Fruit fly (Drosophila melanogaster) whole organism, wandering third instar larva: ENCODE measurements around the gene Pglym78.

ENCODE experiments used
- N ChIP-seq: fragments of >200 bp; optimal IDR thresholded peaks from 2 replicates; lab custom pipeline; 2018; ENCODE audit warnings: missing biosample characterization, missing external identifiers, missing genetic modification characterization
- brk ChIP-seq: fragments of 200-800 bp; sonication (Bioruptor generic); optimal IDR thresholded peaks from 2 replicates; lab custom pipeline; 2016; ENCODE audit warnings: missing biosample characterization, mild to moderate bottlenecking, missing genetic modification characterization
- h ChIP-seq: fragments of 200-800 bp; sonication (Bioruptor generic); optimal IDR thresholded peaks from 3 replicates; lab custom pipeline; 2016; ENCODE audit warnings: missing biosample characterization, mild to moderate bottlenecking, missing genetic modification characterization
- sage ChIP-seq: fragments of 200-800 bp; sonication (Bioruptor generic); optimal IDR thresholded peaks from 2 replicates; lab custom pipeline; 2016; ENCODE audit warnings: missing biosample characterization, mild to moderate bottlenecking, missing genetic modification characterization

- no peak for TF ChIP-seq sage (GFP tag; lab: Kevin White, UChicago)
- no peak for TF ChIP-seq brk
- TF ChIP-seq h (GFP tag; lab: Kevin White, UChicago) = no peak
- TF ChIP-seq N (GFP tag; lab: Kevin White, UChicago) = no peak
These were observed 34.7 kb upstream of the Pglym78 start for dm6 chr3R:29113392-29113791.
